Worm (Caenorhabditis elegans): ENCODE results near the gene dnj-20.

- no peak for TF ChIP-seq snpc-1.1 (tag; optimal IDR thresholded peaks at IDR 0.05; ENCODE audit: insufficient read depth)
- no peak for TF ChIP-seq unc-130 (GFP tag; optimal IDR thresholded peaks at IDR 0.05)
- no peak for TF ChIP-seq pbrm-1 (GFP tag; IDR thresholded peaks at IDR 0.05)
- no peak for TF ChIP-seq snpc-1.3 (tag; optimal IDR thresholded peaks at IDR 0.05; ENCODE audit: insufficient read depth)
- TF ChIP-seq mel-28 (tag; optimal IDR thresholded peaks at IDR 0.05; ENCODE audit: borderline replicate concordance): no peak
- TF ChIP-seq unc-62 (GFP tag; optimal IDR thresholded peaks at IDR 0.05): no peak
- no peak for TF ChIP-seq ceh-58 (GFP tag; IDR thresholded peaks at IDR 0.05)
- no peak for TF ChIP-seq tbx-9 (tag; optimal IDR thresholded peaks at IDR 0.05; ENCODE audit: borderline replicate concordance)
Measured at ce11 chrII:9651700-9652099, 27.7 kb upstream of the dnj-20 start, which contains the start of gene ZK1307.4.
